Fruit fly (Drosophila melanogaster) Kc167 (cell line): ENCODE measurements around the gene CG10337.

Source experiments
- Myc ChIP-seq: fragments of >200 bp; optimal IDR thresholded peaks from 2 replicates; lab custom pipeline; 2017; ENCODE audit warnings: missing external identifiers
- Sin3A ChIP-seq: fragments of >200 bp; optimal IDR thresholded peaks from 2 replicates; lab custom pipeline; 2018; ENCODE audit warnings: missing external identifiers
- h ChIP-seq: fragments of >200 bp; optimal IDR thresholded peaks from 3 replicates; lab custom pipeline; 2018; ENCODE audit warnings: missing external identifiers
- insv ChIP-seq: fragments of >200 bp; optimal IDR thresholded peaks from 3 replicates; lab custom pipeline; 2018; ENCODE audit warnings: missing external identifiers
- psq ChIP-seq: fragments of >200 bp; optimal IDR thresholded peaks from 2 replicates; lab custom pipeline; 2017; ENCODE audit warnings: missing external identifiers
- ttk ChIP-seq: sonication (Bioruptor generic); optimal IDR thresholded peaks from 2 replicates; lab custom pipeline; 2017; ENCODE audit warnings: missing external identifiers

DNA sequence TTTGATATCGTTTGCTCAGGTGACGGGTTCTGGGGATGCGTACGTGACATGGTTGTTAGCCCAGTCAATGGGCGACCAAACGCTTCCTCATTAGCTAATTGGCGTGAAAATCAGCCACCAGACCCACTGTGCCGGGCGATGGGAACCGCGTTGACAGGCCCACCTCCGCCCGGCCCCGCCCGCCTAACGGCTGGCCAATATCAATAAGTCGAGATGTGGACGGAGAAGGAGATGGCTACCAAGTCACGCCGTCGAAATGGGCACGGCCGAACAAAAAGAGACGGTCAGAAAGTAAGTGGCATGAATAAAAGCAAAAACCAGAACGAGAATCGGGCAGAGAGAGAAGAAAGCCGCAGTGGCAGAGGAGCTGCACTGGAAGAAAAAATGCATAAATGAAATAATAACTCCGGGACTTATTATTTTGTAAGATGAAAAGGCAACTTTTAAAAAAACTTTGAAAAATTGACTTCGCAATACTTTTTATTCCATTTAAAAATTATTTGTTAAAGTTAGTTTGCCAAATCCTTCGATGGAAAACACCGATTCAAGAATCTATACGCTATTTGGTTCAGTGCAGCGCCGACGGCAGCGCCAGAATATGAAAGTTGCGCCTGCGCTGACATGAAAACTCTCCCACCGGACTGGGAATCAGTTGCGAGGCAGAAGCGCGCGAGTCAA lies 8.8 kb downstream of the CG10337 start, which contains the start of gene CG13082:
- TF ChIP-seq Myc (no peak), Sin3A (no peak), insv (no peak), psq (no peak), h (lab: Kevin White, UChicago) (no peak), ttk (lab: Kevin White, UChicago) (no peak)
